Worm (Caenorhabditis elegans) whole organism, L3 larva: ENCODE results near the gene cyp-33C1.

Experiments
- ceh-16 ChIP-seq: sonication (generic microtip); optimal IDR thresholded peaks from 2 replicates; lab custom pipeline; 2017; ENCODE audit warnings: missing biosample characterization, missing genetic modification characterization
- ceh-28 ChIP-seq: fragments of 150-350 bp; optimal IDR thresholded peaks from 2 replicates; lab custom pipeline; 2014; ENCODE audit warnings: missing biosample characterization, missing genetic modification reagents, missing genetic modification characterization
- egl-27 ChIP-seq: sonication (generic microtip); optimal IDR thresholded peaks from 4 replicates; lab custom pipeline; 2017; ENCODE audit warnings: missing biosample characterization, missing genetic modification reagents, missing genetic modification characterization
- egl-5 ChIP-seq: fragments of 150-350 bp; optimal IDR thresholded peaks from 2 replicates; lab custom pipeline; 2017; ENCODE audit warnings: missing biosample characterization, missing genetic modification reagents, missing genetic modification characterization, inconsistent platforms
- elt-1 ChIP-seq: fragments of 150-350 bp; optimal IDR thresholded peaks from 2 replicates; lab custom pipeline; 2014; ENCODE audit warnings: missing biosample characterization, missing genetic modification characterization
- lin-15B ChIP-seq: fragments of 150-350 bp; optimal IDR thresholded peaks from 2 replicates; lab custom pipeline; 2014; ENCODE audit warnings: missing biosample characterization, missing genetic modification characterization
- nhr-12 ChIP-seq: fragments of 150-350 bp; optimal IDR thresholded peaks from 2 replicates; lab custom pipeline; 2014; ENCODE audit warnings: missing biosample characterization, missing genetic modification characterization
- nhr-237 ChIP-seq: fragments of 150-350 bp; optimal IDR thresholded peaks from 2 replicates; lab custom pipeline; 2014; ENCODE audit warnings: missing biosample characterization, missing genetic modification characterization
- nhr-76 ChIP-seq: fragments of 150-350 bp; sonication (generic microtip); optimal IDR thresholded peaks from 5 replicates; lab custom pipeline; 2014; ENCODE audit warnings: missing biosample characterization, missing genetic modification characterization
- nhr-77 ChIP-seq: fragments of 150-350 bp; optimal IDR thresholded peaks from 2 replicates; lab custom pipeline; 2014; ENCODE audit warnings: missing biosample characterization, missing genetic modification characterization
- skn-1 ChIP-seq: fragments of 150-350 bp; optimal IDR thresholded peaks from 2 replicates; lab custom pipeline; 2014; ENCODE audit warnings: missing biosample characterization, missing genetic modification characterization
- zag-1 ChIP-seq: fragments of 150-350 bp; optimal IDR thresholded peaks from 2 replicates; lab custom pipeline; 2014; ENCODE audit warnings: missing biosample characterization, missing genetic modification characterization
- ztf-4 ChIP-seq: fragments of 150-350 bp; optimal IDR thresholded peaks from 2 replicates; lab custom pipeline; 2014; ENCODE audit warnings: missing biosample characterization, missing genetic modification characterization

DNA sequence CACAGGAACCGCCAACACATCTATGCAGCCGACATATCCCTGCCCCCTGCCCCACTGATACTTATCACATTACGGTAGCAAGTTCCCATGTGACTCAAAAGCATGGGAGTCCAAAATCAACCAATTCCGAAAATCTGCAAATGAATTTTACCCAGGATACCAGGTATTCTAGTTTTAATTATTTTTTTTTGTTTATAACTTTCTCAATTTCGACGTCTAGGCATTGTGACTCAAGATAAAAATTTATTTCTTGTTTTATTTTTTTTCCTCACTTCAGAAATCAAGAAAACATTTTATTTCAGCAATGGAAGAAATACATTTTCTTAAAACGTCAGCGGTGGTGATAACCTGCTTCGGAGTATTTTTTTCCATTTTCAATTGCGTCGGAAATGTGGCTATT, 27.9 kb upstream of the cyp-33C1 start, which contains the start of gene srbc-24:
- no peak for TF ChIP-seq ceh-16 (tag; lab: Kevin White, UChicago)
- TF ChIP-seq elt-1 (tag; lab: Kevin White, UChicago) = no peak
- no peak for TF ChIP-seq skn-1 (tag; lab: Kevin White, UChicago)
- no peak for TF ChIP-seq nhr-77 (tag; lab: Kevin White, UChicago)
- TF ChIP-seq ztf-4 (tag; lab: Kevin White, UChicago) = no peak
- TF ChIP-seq nhr-237 (tag; lab: Kevin White, UChicago) = no peak
- TF ChIP-seq nhr-12 = no peak
- no peak for TF ChIP-seq egl-5
- no peak for TF ChIP-seq lin-15B (tag; lab: Kevin White, UChicago)
- no peak for TF ChIP-seq egl-27
- no peak for TF ChIP-seq zag-1 (tag; lab: Kevin White, UChicago)
- no peak for TF ChIP-seq nhr-76 (tag; lab: Kevin White, UChicago)
- no peak for TF ChIP-seq ceh-28 (tag; lab: Kevin White, UChicago)
